Worm (Caenorhabditis elegans) whole organism, L1 larva: ENCODE results near the gene nadk-1.

Experiments
- Y116A8C.19 ChIP-seq: sonication (generic microtip); optimal IDR thresholded peaks from 2 replicates; lab custom pipeline; 2016; ENCODE audit warnings: missing compliant biosample characterization, missing genetic modification characterization, borderline replicate concordance
- aha-1 ChIP-seq: fragments of 150-350 bp; optimal IDR thresholded peaks from 2 replicates; lab custom pipeline; 2014; ENCODE audit warnings: missing biosample characterization, missing genetic modification characterization
- alr-1 ChIP-seq: fragments of 200-800 bp; sonication (Bioruptor generic); optimal IDR thresholded peaks from 2 replicates; lab custom pipeline; 2018; ENCODE audit warnings: borderline replicate concordance, mild to moderate bottlenecking, missing genetic modification characterization, missing compliant biosample characterization
- ama-1 ChIP-seq: fragments of 150-350 bp; optimal IDR thresholded peaks from 2 replicates; lab custom pipeline; 2014
- blmp-1 ChIP-seq: fragments of 150-350 bp; optimal IDR thresholded peaks from 2 replicates; lab custom pipeline; 2014; ENCODE audit warnings: missing biosample characterization, missing genetic modification characterization
- ceh-63 ChIP-seq: fragments of 200-800 bp; sonication (Bioruptor generic); optimal IDR thresholded peaks from 2 replicates; lab custom pipeline; 2018; ENCODE audit warnings: mild to moderate bottlenecking, missing genetic modification characterization, missing compliant biosample characterization
- dpl-1 ChIP-seq, 3 experiments: fragments of 150-350 bp in 2 of 3; sonication (generic microtip) in 1 of 3; optimal IDR thresholded peaks; 2 replicates each; lab custom pipeline; 2014 to 2017; ENCODE audit warnings: missing biosample characterization in 3 of 3, missing genetic modification characterization in 3 of 3, missing genetic modification reagents in 3 of 3
- dsc-1 ChIP-seq: sonication (generic microtip); optimal IDR thresholded peaks from 2 replicates; lab custom pipeline; 2016; ENCODE audit warnings: mild to moderate bottlenecking, missing genetic modification characterization, missing compliant biosample characterization
- efl-1 ChIP-seq, 4 experiments: fragments of 150-350 bp; optimal IDR thresholded peaks in 3 of 4; peaks in 1 of 4; 1 replicate in 1 of 4; 2 replicates in 3 of 4; lab custom pipeline; 2014; ENCODE audit warnings: missing biosample characterization in 2 of 4, missing genetic modification characterization in 2 of 4, missing genetic modification reagents in 2 of 4
- elt-2 ChIP-seq: sonication (generic microtip); optimal IDR thresholded peaks from 2 replicates; lab custom pipeline; 2016; ENCODE audit warnings: missing genetic modification characterization, mild to moderate bottlenecking, inconsistent platforms, missing compliant biosample characterization, missing genetic modification reagents
- ets-5 ChIP-seq: fragments of 200-800 bp; sonication (Bioruptor generic); IDR thresholded peaks from 2 replicates; pipeline ENCODE4 v1.3.6; 2022; ENCODE audit warnings: missing genetic modification characterization, missing compliant biosample characterization
- fkh-10 ChIP-seq: sonication (generic microtip); optimal IDR thresholded peaks from 2 replicates; lab custom pipeline; 2017; ENCODE audit warnings: missing biosample characterization, missing genetic modification reagents, missing genetic modification characterization
- fkh-4 ChIP-seq: sonication (generic microtip); optimal IDR thresholded peaks from 2 replicates; lab custom pipeline; 2016; ENCODE audit warnings: missing compliant biosample characterization, missing genetic modification characterization, borderline replicate concordance
- grh-1 ChIP-seq: fragments of 200-800 bp; sonication (Bioruptor generic); IDR thresholded peaks from 2 replicates; pipeline ENCODE4 v1.3.6; 2022; ENCODE audit warnings: missing genetic modification reagents, missing genetic modification characterization, missing compliant biosample characterization
- hpl-2 ChIP-seq: fragments of 150-350 bp; optimal IDR thresholded peaks from 2 replicates; lab custom pipeline; 2014; ENCODE audit warnings: missing biosample characterization, missing genetic modification reagents, missing genetic modification characterization
- irx-1 ChIP-seq: sonication (generic microtip); optimal IDR thresholded peaks from 2 replicates; lab custom pipeline; 2016; ENCODE audit warnings: missing genetic modification characterization, missing compliant biosample characterization
- lin-14 ChIP-seq: fragments of 200-800 bp; sonication (Bioruptor generic); optimal IDR thresholded peaks from 2 replicates; lab custom pipeline; 2018; ENCODE audit warnings: mild to moderate bottlenecking, missing genetic modification characterization, moderate library complexity, missing compliant biosample characterization
- lin-15B ChIP-seq: fragments of 150-350 bp; sonication (generic microtip); optimal IDR thresholded peaks from 3 replicates; lab custom pipeline; 2014; ENCODE audit warnings: missing biosample characterization, missing genetic modification characterization
- lin-35 ChIP-seq, 2 experiments: fragments of 150-350 bp; optimal IDR thresholded peaks; 2 replicates each; lab custom pipeline; 2014; ENCODE audit warnings: missing biosample characterization in 2 of 2, missing genetic modification characterization in 2 of 2, missing genetic modification reagents in 2 of 2
- lir-3 ChIP-seq: sonication (generic microtip); optimal IDR thresholded peaks from 2 replicates; lab custom pipeline; 2016; ENCODE audit warnings: mild to moderate bottlenecking, missing genetic modification characterization, moderate library complexity, missing compliant biosample characterization; ENCODE audit not compliant: poor library complexity
- lsy-2 ChIP-seq, 2 experiments: fragments of 150-350 bp; optimal IDR thresholded peaks; 2 replicates each; lab custom pipeline; 2014; ENCODE audit warnings: missing biosample characterization in 2 of 2, missing genetic modification characterization in 2 of 2
- mep-1 ChIP-seq: fragments of 150-350 bp; optimal IDR thresholded peaks from 2 replicates; lab custom pipeline; 2014; ENCODE audit warnings: missing biosample characterization, missing genetic modification characterization
- nhr-11 ChIP-seq: fragments of 150-350 bp; optimal IDR thresholded peaks from 2 replicates; lab custom pipeline; 2014; ENCODE audit warnings: missing biosample characterization, missing genetic modification characterization
- nhr-19 ChIP-seq: fragments of 200-800 bp; sonication (Bioruptor generic); conservative IDR thresholded peaks from 2 replicates; pipeline ENCODE4 v1.3.6; 2022; ENCODE audit warnings: missing genetic modification characterization, missing compliant biosample characterization
- nhr-237 ChIP-seq: fragments of 150-350 bp; optimal IDR thresholded peaks from 2 replicates; lab custom pipeline; 2014; ENCODE audit warnings: missing biosample characterization, missing genetic modification characterization
- nhr-77 ChIP-seq: fragments of 150-350 bp; optimal IDR thresholded peaks from 2 replicates; lab custom pipeline; 2014; ENCODE audit warnings: missing biosample characterization, missing genetic modification characterization
- pag-3 ChIP-seq: sonication (generic microtip); optimal IDR thresholded peaks from 2 replicates; lab custom pipeline; 2017; ENCODE audit warnings: missing genetic modification characterization, mild to moderate bottlenecking, missing compliant biosample characterization, antibody characterized with exemption, borderline replicate concordance; ENCODE audit not compliant: insufficient read depth
- pqm-1 ChIP-seq: sonication (generic microtip); optimal IDR thresholded peaks from 3 replicates; lab custom pipeline; 2017; ENCODE audit warnings: missing biosample characterization, missing genetic modification characterization
- rnt-1 ChIP-seq: sonication (generic microtip); optimal IDR thresholded peaks from 2 replicates; lab custom pipeline; 2016; ENCODE audit warnings: mild to moderate bottlenecking, missing genetic modification characterization, moderate library complexity, missing compliant biosample characterization
- unc-30 ChIP-seq: sonication (generic microtip); optimal IDR thresholded peaks from 2 replicates; lab custom pipeline; 2017; ENCODE audit warnings: missing biosample characterization, missing genetic modification characterization
- unc-86 ChIP-seq: sonication (generic microtip); optimal IDR thresholded peaks from 2 replicates; lab custom pipeline; 2016; ENCODE audit warnings: missing genetic modification characterization, missing compliant biosample characterization
- vab-15 ChIP-seq: sonication (generic microtip); optimal IDR thresholded peaks from 2 replicates; lab custom pipeline; 2017; ENCODE audit warnings: missing genotype, mild to moderate bottlenecking, missing genetic modification characterization, missing compliant biosample characterization

nadk-1 gene

DNA sequence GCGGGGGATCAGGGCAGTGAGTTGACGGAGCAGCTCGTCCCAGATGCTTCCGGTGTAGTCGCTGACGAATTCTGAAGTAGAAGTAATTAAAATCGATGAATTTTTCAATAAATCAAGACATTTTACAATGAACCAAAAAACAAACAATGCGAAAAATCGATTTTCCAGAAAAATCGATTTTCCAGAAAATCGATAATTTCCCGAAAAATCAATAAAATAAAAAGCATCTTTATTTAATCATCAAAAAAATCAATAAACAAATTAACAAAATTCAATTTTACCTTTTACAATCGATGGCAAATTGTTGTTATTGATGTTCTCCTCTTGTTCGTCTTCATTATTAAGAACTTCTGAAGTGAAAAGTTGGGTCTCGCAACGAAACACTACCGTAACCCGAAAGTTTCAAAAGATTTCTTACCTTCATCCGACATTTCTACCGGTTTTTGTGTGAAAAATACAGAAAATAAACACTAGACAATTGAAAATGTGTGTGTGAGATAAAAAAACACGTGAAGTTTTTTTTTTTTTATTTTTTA is 22.3 kb upstream of the nadk-1 start, which contains the start of gene clp-6:
TSS of gene clp-6 (minus strand) at position 486 of the 536 bp plus-strand sequence.
- no peak for TF ChIP-seq dsc-1 (tag; lab: Kevin White, UChicago)
- no peak for TF ChIP-seq blmp-1 (tag; lab: Kevin White, UChicago)
- no peak for TF ChIP-seq aha-1 (tag; lab: Kevin White, UChicago)
- no peak for TF ChIP-seq lin-35 (GFP tag; optimal IDR thresholded peaks at IDR 0.05; lab: Kevin White, UChicago)
- TF ChIP-seq fkh-10 (GFP tag; lab: Kevin White, UChicago) = no peak
- no peak for TF ChIP-seq nhr-11 (tag; lab: Kevin White, UChicago)
- TF ChIP-seq hpl-2 = no peak
- TF ChIP-seq alr-1 (tag; lab: Kevin White, UChicago) = no peak
- no peak for TF ChIP-seq dpl-1 (GFP tag; optimal IDR thresholded peaks at IDR 0.05; lab: Kevin White, UChicago)
- no peak for TF ChIP-seq rnt-1 (tag; lab: Kevin White, UChicago)
- no peak for TF ChIP-seq vab-15 (tag; lab: Kevin White, UChicago)

DNA sequence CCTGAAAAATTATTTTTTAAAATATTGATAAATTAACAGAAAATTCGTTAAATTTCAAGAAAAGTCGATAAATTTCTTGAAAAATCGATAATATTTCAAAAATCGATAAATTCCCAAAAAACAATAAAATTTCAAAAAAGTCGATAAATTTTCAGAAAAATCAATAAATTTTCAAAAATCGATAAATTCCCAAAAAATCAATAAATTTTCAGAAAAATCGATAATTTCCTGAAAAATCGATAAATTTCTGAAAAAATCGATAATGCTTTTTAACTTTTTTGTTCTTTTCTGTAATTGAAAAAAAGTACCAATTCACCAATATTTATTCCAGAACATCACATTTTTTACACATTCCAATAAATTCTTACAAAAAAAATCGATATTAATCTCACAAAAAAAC is 21.7 kb upstream of the nadk-1 start:
- TF ChIP-seq fkh-10 (GFP tag; lab: Kevin White, UChicago) (no peak), lin-15B (tag; lab: Kevin White, UChicago) (no peak), elt-2 (tag; lab: Kevin White, UChicago) (no peak)
- TF ChIP-seq, all 84 proteins: peak for 0

DNA sequence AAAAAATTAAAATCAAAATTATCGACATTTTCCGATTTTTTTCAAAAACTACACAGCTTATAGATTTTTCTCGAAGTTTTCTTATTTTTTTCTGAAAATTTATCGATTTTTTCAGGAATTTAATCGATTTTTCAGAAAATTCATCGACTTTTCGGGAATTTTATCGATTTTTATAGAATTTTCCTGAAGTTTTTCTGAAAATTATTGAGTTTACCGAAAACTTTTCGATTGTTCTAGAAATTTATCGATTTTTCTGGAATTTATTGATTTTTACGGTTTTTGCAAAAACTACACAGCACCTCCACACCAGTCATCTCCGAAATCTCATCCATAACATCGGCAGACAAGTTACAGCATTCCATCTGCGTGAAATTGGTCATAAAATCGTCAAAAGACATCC is 19.2 kb upstream of the nadk-1 start:
- TF ChIP-seq unc-30 (tag; lab: Kevin White, UChicago) (no peak), nhr-237 (tag; lab: Kevin White, UChicago) (no peak), nhr-11 (tag; lab: Kevin White, UChicago) (no peak), blmp-1 (tag; lab: Kevin White, UChicago) (no peak), ama-1 (lab: Kevin White, UChicago) (no peak), unc-86 (no peak), nhr-19 (GFP tag; lab: Robert Waterston, UW) (no peak), ets-5 (GFP tag; lab: Robert Waterston, UW) (no peak), lin-14 (GFP tag; lab: Kevin White, UChicago) (no peak), lir-3 (no peak), Y116A8C.19 (no peak), ceh-63 (GFP tag; lab: Kevin White, UChicago) (no peak), pag-3 (tag; lab: Kevin White, UChicago) (no peak), irx-1 (tag; lab: Kevin White, UChicago) (no peak), mep-1 (tag; lab: Kevin White, UChicago) (no peak)

ce11 chrIV:1443514-1443913 is 13.4 kb upstream of the nadk-1 start:
- TF ChIP-seq efl-1 (optimal IDR thresholded peaks at IDR 0.05; lab: Kevin White, UChicago) (no peak), efl-1 (GFP tag; optimal IDR thresholded peaks at IDR 0.05 in 1 of 2; lab: Kevin White, UChicago) (peak in 1 of 2 experiments; percentile 39), ama-1 (lab: Kevin White, UChicago) (no peak)

- TF ChIP-seq elt-2 (tag; lab: Kevin White, UChicago) (no peak), efl-1 (optimal IDR thresholded peaks at IDR 0.05; lab: Kevin White, UChicago) (no peak), efl-1 (GFP tag; optimal IDR thresholded peaks at IDR 0.05 in 1 of 2; lab: Kevin White, UChicago) (peak in 1 of 2 experiments; percentile 45), nhr-77 (tag; lab: Kevin White, UChicago) (no peak), pqm-1 (tag; lab: Kevin White, UChicago) (no peak)
Measured at ce11 chrIV:1443997-1444678, 12.7 kb upstream of the nadk-1 start.

DNA sequence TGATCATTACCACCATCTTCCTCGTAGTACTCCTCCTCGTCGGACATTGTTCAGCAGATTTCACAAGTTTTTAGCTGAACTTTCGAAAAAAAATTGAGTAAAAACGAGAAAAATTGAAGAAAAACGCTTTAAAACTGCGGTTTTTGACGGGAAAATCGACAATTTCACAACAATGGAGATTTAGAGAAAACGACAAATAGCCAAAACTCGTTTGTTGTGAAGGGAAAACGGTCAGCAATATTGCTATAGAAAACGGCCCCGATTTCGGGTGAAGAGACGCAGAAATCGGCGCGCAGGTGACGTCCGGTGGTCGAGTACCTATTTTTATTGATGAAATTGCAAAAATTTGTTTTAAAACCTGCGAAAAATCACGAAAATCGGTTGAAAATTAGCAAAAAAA is 11.0 kb upstream of the nadk-1 start, which contains the start of gene clp-7:
TSS of gene clp-7 (minus strand) at position 47 of the 400 bp plus-strand sequence.
- TF ChIP-seq irx-1 (tag; lab: Kevin White, UChicago) = no peak
- TF ChIP-seq fkh-4 (tag; lab: Kevin White, UChicago) = no peak
- no peak for TF ChIP-seq efl-1 (optimal IDR thresholded peaks at IDR 0.05; lab: Kevin White, UChicago)
- TF ChIP-seq efl-1 (GFP tag; optimal IDR thresholded peaks at IDR 0.05 in 1 of 2; lab: Kevin White, UChicago) = peak in 1 of 2 experiments; percentile 14
- TF ChIP-seq dpl-1 (GFP tag; optimal IDR thresholded peaks at IDR 0.05; lab: Kevin White, UChicago) = peak in 1 of 3 experiments; percentile 19
- TF ChIP-seq blmp-1 (tag; lab: Kevin White, UChicago) = peak; percentile 90
- peak in 1 of 2 experiments; percentile 28 for TF ChIP-seq lsy-2 (tag; optimal IDR thresholded peaks at IDR 0.05; lab: Kevin White, UChicago)
- TF ChIP-seq grh-1 (GFP tag; lab: Robert Waterston, UW) = peak; percentile 52; the same call in 1 of the 2 replicates
- peak; percentile 20 for TF ChIP-seq mep-1 (tag; lab: Kevin White, UChicago)
- no peak for TF ChIP-seq alr-1 (tag; lab: Kevin White, UChicago)
